Worm (Caenorhabditis elegans) whole organism, early embryonic: ENCODE data around the gene ZK177.9.
A peak's percentile ranks its signal among the peaks of the same experiment; 100 is the strongest.

ENCODE experiments used
- B0310.2 ChIP-seq: sonication (generic microtip); optimal IDR thresholded peaks from 2 replicates; lab custom pipeline; 2016; ENCODE audit warnings: mild to moderate bottlenecking, missing genetic modification characterization, missing compliant biosample characterization
- F13C5.2 ChIP-seq: sonication (generic microtip); optimal IDR thresholded peaks from 2 replicates; lab custom pipeline; 2017; ENCODE audit warnings: mild to moderate bottlenecking, missing genetic modification characterization, inconsistent platforms, missing compliant biosample characterization
- aly-1 ChIP-seq: sonication (generic microtip); optimal IDR thresholded peaks from 2 replicates; lab custom pipeline; 2016; ENCODE audit warnings: missing genetic modification characterization, missing compliant biosample characterization
- ama-1 ChIP-seq: fragments of 150-350 bp; optimal IDR thresholded peaks from 2 replicates; lab custom pipeline; 2014
- ceh-13 ChIP-seq: fragments of 200-800 bp; sonication (Bioruptor generic); optimal IDR thresholded peaks from 2 replicates; lab custom pipeline; 2018; ENCODE audit warnings: mild to moderate bottlenecking, missing genetic modification characterization, missing compliant biosample characterization
- ceh-36 ChIP-seq: sonication (generic microtip); optimal IDR thresholded peaks from 2 replicates; lab custom pipeline; 2016; ENCODE audit warnings: missing genetic modification characterization, inconsistent platforms, missing compliant biosample characterization
- ets-7 ChIP-seq: sonication (generic microtip); optimal IDR thresholded peaks from 2 replicates; lab custom pipeline; 2016; ENCODE audit warnings: missing genotype, missing genetic modification characterization, missing compliant biosample characterization
- flt-1 ChIP-seq: fragments of 200-800 bp; sonication (Bioruptor generic); IDR thresholded peaks from 2 replicates; pipeline ENCODE4 v1.3.6; 2022; ENCODE audit warnings: missing genetic modification characterization, missing compliant biosample characterization
- hmbx-1 ChIP-seq: sonication (generic microtip); optimal IDR thresholded peaks from 2 replicates; lab custom pipeline; 2016; ENCODE audit warnings: mild to moderate bottlenecking, missing genetic modification characterization, missing compliant biosample characterization
- hmg-4 ChIP-seq: fragments of 200-800 bp; sonication (Bioruptor generic); optimal IDR thresholded peaks from 2 replicates; lab custom pipeline; 2018; ENCODE audit warnings: mild to moderate bottlenecking, missing genetic modification characterization, missing compliant biosample characterization
- hnd-1 ChIP-seq: sonication (generic microtip); optimal IDR thresholded peaks from 2 replicates; lab custom pipeline; 2016; ENCODE audit warnings: missing genetic modification characterization, missing compliant biosample characterization
- pes-1 ChIP-seq: fragments of 200-800 bp; sonication (Bioruptor generic); IDR thresholded peaks from 2 replicates; pipeline ENCODE4 v1.3.6; 2022; ENCODE audit warnings: missing genetic modification reagents, missing genetic modification characterization, missing compliant biosample characterization
- scrt-1 ChIP-seq: fragments of 200-800 bp; sonication (Bioruptor generic); IDR thresholded peaks from 2 replicates; pipeline ENCODE4 v1.3.6; 2022; ENCODE audit warnings: missing genetic modification characterization, missing compliant biosample characterization
- sea-1 ChIP-seq: fragments of 200-800 bp; sonication (Bioruptor generic); conservative IDR thresholded peaks from 2 replicates; pipeline ENCODE4 v1.3.6; 2022; ENCODE audit warnings: missing genetic modification characterization, missing compliant biosample characterization
- tbx-11 ChIP-seq: fragments of 200-800 bp; sonication (Bioruptor generic); IDR thresholded peaks from 2 replicates; pipeline ENCODE4 v1.3.6; 2022; ENCODE audit warnings: missing genetic modification characterization, missing compliant biosample characterization
- tbx-37 ChIP-seq: fragments of 200-800 bp; sonication (Bioruptor generic); conservative IDR thresholded peaks from 2 replicates; pipeline ENCODE4 v1.3.6; 2022; ENCODE audit warnings: missing genetic modification reagents, missing genetic modification characterization, missing compliant biosample characterization
- tra-4 ChIP-seq: sonication (generic microtip); optimal IDR thresholded peaks from 2 replicates; lab custom pipeline; 2017; ENCODE audit warnings: missing genetic modification characterization, missing compliant biosample characterization

Gene ZK177.9

DNA sequence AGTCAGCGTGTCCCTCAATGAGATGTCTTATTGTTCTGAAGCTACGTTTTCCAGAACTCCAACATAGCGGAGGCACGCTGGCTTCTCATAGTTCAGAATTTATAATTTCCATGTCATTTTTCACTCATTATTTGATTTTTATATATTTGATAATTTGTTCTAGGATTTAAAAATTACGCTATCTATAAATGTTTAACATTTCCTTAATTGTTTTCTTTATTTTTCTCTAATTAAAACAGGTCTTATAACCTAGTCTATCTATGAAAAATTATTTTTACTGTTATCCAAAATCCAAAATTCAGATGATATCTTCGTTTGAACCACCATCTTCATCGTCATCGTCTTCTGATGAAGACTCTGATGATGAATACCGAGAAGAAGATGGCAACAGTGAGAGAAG is 39.2 kb downstream of the ZK177.9 start, which contains the start of gene F56D1.1:
TSS of gene F56D1.1 (plus strand) at position 301 of the 400 bp plus-strand sequence.
- TF ChIP-seq scrt-1, result no peak
- TF ChIP-seq tbx-11 (GFP tag; lab: Robert Waterston, UW), result no peak
- no peak for TF ChIP-seq ama-1
- TF ChIP-seq hnd-1 (tag; lab: Kevin White, UChicago), result no peak
- no peak for TF ChIP-seq flt-1 (GFP tag; lab: Robert Waterston, UW)
- TF ChIP-seq B0310.2 (tag; lab: Kevin White, UChicago), result no peak
- no peak for TF ChIP-seq ceh-36 (tag; lab: Kevin White, UChicago)
- TF ChIP-seq pes-1 (GFP tag; lab: Robert Waterston, UW), result no peak
- no peak for TF ChIP-seq F13C5.2 (tag; lab: Kevin White, UChicago)
- TF ChIP-seq hmg-4 (GFP tag; lab: Kevin White, UChicago), result no peak
- TF ChIP-seq ceh-13, result no peak
- TF ChIP-seq hmbx-1 (tag; lab: Kevin White, UChicago), result no peak
- TF ChIP-seq ets-7 (tag; lab: Kevin White, UChicago), result no peak
- TF ChIP-seq aly-1 (tag; lab: Kevin White, UChicago), result no peak
- TF ChIP-seq tra-4 (tag; lab: Kevin White, UChicago), result no peak
- no peak for TF ChIP-seq tbx-37 (GFP tag; lab: Robert Waterston, UW)
- TF ChIP-seq sea-1, result no peak

DNA sequence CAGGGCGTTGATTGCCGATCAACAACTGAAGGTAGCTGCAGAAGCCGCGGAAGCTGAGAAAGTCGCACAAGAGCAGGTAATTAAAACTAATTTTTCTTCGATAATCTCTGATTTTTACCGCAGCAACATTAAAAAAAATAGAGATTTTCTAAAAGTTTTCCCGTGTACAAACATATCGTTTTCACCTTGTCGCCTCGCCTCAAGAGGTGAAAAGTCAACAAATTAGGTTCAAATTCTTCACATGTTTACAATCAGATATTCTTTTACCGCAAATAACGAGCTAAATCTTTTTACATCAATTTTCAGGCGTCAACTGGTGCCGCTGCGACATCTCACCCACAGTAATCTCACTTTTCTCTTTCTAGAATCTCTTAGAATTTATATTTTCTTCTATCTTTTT is 42.6 kb downstream of the ZK177.9 start, which contains the start of gene ilcr-2:
TSS of gene ilcr-2 (plus strand) at position 301 of the 400 bp plus-strand sequence.
- TF ChIP-seq flt-1 (GFP tag; lab: Robert Waterston, UW), result no peak
- TF ChIP-seq aly-1 (tag; lab: Kevin White, UChicago), result no peak
- TF ChIP-seq tbx-37 (GFP tag; lab: Robert Waterston, UW), result no peak
- no peak for TF ChIP-seq hnd-1 (tag; lab: Kevin White, UChicago)
- no peak for TF ChIP-seq ama-1
- no peak for TF ChIP-seq sea-1
- no peak for TF ChIP-seq B0310.2 (tag; lab: Kevin White, UChicago)
- TF ChIP-seq hmg-4 (GFP tag; lab: Kevin White, UChicago), result no peak
- no peak for TF ChIP-seq tbx-11 (GFP tag; lab: Robert Waterston, UW)
- no peak for TF ChIP-seq ceh-36 (tag; lab: Kevin White, UChicago)

DNA sequence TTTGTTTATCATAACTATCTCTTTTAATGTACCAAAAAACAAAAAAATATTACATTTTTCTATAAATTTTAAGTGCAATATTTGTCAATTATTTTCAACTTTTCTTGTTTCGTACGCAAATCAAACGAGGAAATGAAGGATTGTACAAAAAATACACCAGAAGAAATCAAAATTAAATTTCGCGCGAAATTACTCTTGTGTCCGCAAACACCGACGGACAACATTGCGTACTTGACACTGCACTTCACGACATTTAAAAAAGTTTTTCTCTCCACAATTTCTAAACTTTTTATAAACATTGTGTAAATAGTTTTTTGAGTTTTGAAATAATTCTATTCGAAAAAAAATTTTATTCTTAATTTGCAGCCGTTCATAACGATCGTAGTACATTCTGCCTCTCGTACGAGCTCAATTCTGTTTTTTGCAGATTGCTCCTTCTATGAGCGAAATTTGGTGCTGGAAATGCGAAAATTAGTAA is 43.6 kb downstream of the ZK177.9 start, which contains the start of gene mrps-16:
TSS of gene mrps-16 (plus strand) at position 428 of the 478 bp plus-strand sequence.
- no peak for TF ChIP-seq tbx-37 (GFP tag; lab: Robert Waterston, UW)
- 0 out of 2 replicates have a peak, but pooled peaks have one; percentile 25 for TF ChIP-seq pes-1 (GFP tag; lab: Robert Waterston, UW)
- no peak for TF ChIP-seq hmg-4 (GFP tag; lab: Kevin White, UChicago)
- TF ChIP-seq F13C5.2 (tag; lab: Kevin White, UChicago), result peak; percentile 68
